Worm (Caenorhabditis elegans): ENCODE measurements around the gene T04C12.8.

DNA sequence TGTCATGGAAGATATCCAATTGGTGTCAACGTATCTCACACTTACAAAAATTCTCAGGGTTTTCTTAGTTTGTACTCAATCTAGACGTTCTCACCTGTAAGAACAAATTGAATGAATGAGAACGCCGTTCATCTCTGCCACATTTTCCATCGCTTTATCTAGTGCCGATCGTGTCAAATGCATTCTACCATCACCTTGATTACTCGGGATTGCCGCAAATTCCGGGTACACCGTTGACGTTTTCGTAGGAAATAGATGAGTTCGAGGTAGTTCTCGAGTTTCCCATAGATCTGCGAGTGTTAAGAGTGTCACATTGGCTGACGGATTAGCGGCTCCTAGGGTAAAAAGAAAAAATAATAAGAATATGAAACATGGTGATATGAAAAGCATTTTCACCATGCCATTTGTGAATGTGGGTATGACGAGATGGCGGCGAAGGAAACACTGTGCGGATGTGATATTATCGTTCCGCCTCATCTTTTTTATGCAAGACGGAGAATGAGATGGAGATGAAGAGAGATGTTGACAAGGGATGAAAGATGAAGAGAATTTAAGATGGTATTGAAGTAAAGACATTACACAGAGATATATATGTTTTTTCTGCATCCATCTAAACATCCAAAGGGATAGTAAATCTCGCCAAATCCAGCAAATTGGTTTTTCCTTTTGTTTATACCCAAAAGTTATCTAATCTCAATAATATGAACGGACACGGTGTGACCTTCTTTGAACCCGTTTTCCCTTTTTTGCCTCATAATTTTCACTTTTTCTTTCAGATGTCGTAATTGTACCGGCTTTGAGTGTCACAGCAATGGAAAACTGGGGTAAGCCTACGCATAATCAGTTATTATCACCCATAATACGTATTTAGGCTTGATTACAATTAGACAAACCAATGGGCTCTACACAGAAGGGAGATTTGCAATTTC lies 24.3 kb upstream of the T04C12.8 start, which contains the start of gene lact-8:
- TF ChIP-seq ceh-16 (tag; optimal IDR thresholded peaks at IDR 0.05): no peak
- TF ChIP-seq nhr-21 (tag; optimal IDR thresholded peaks at IDR 0.05): no peak
- no peak for TF ChIP-seq nhr-237 (tag; optimal IDR thresholded peaks at IDR 0.05)
- TF ChIP-seq elt-3 (tag; optimal IDR thresholded peaks at IDR 0.05): no peak
- no peak for TF ChIP-seq ceh-82 (tag; optimal IDR thresholded peaks at IDR 0.05)
- TF ChIP-seq zag-1 (tag; optimal IDR thresholded peaks at IDR 0.05): no peak
- TF ChIP-seq nhr-12 (tag; optimal IDR thresholded peaks at IDR 0.05): no peak
- no peak for TF ChIP-seq nhr-11 (tag; optimal IDR thresholded peaks at IDR 0.05)
- no peak for TF ChIP-seq sma-9 (GFP tag; optimal IDR thresholded peaks at IDR 0.05)
- TF ChIP-seq sma-9 (tag; optimal IDR thresholded peaks at IDR 0.05): no peak
- TF ChIP-seq gmeb-1 (tag; optimal IDR thresholded peaks at IDR 0.05): no peak
- TF ChIP-seq crh-2 (tag; optimal IDR thresholded peaks at IDR 0.05): no peak
- no peak for TF ChIP-seq ztf-11 (tag; optimal IDR thresholded peaks at IDR 0.05)
- TF ChIP-seq ama-1 (optimal IDR thresholded peaks at IDR 0.05): no peak
- no peak for TF ChIP-seq egl-27 (tag; optimal IDR thresholded peaks at IDR 0.05)

All from whole organism, L2 larva.